Worm (Caenorhabditis elegans): ENCODE data around the gene lam-1.
"Not testable (repeated sequence)": the region's sequence is repeated elsewhere in the genome, so short reads cannot be mapped to it uniquely, and the experiment has no call there.

lam-1 gene

ce11 chrIV:5224238-5224637, 51.1 kb downstream of the lam-1 start, which contains the start of gene Y59E9AL.8 (continued):
- no peak for TF ChIP-seq unc-62 (GFP tag; optimal IDR thresholded peaks at IDR 0.05 in 1 of 2)
- no peak for TF ChIP-seq unc-62 (tag; optimal IDR thresholded peaks at IDR 0.05)

- peak; percentile 82 for TF ChIP-seq set-16 (GFP tag; IDR thresholded peaks at IDR 0.05)
- 0 out of 2 replicates have a peak, but pooled peaks have one; percentile 12 for TF ChIP-seq arid-1 (GFP tag; conservative IDR thresholded peaks at IDR 0.05)
- TF ChIP-seq pha-4 (GFP tag; IDR thresholded peaks at IDR 0.05), result peak; percentile 29; the same call in 1 of the 2 replicates
- TF ChIP-seq pha-4 (tag; optimal IDR thresholded peaks at IDR 0.05), result not testable (repeated sequence)
- TF ChIP-seq F26F4.8 (GFP tag; conservative IDR thresholded peaks at IDR 0.05), result 0 out of 2 replicates have a peak, but pooled peaks have one; percentile 13
Measured at ce11 chrIV:5225277-5225822, 52.2 kb downstream of the lam-1 start, which contains the start of gene cylc-1. Gene cylc-1, minus strand, starts transcription at chrIV:5225772.

- TF ChIP-seq ztf-11 (tag; optimal IDR thresholded peaks at IDR 0.05); madf-5 (GFP tag; IDR thresholded peaks at IDR 0.05); ceh-28 (tag; optimal IDR thresholded peaks at IDR 0.05): not testable (repeated sequence)
Measured at ce11 chrIV:5226552-5226951, 53.4 kb downstream of the lam-1 start, which contains the start of gene nsph-4.1. Gene nsph-4.1, plus strand, starts transcription at chrIV:5226852.

ce11 chrIV:5228619-5229018, 55.5 kb downstream of the lam-1 start, which contains the start of gene thn-6:
Gene thn-6, plus strand, starts transcription at chrIV:5228919.
- no peak for TF ChIP-seq daf-8 (GFP tag; IDR thresholded peaks at IDR 0.05)

ce11 chrIV:5230530-5230929, 57.4 kb downstream of the lam-1 start, which contains the start of gene thn-5:
Gene thn-5, plus strand, starts transcription at chrIV:5230830.
- TF ChIP-seq aha-1 (tag) (no peak), saeg-2 (GFP tag; IDR thresholded peaks at IDR 0.05) (no peak), lsy-2 (tag; optimal IDR thresholded peaks at IDR 0.05) (no peak), mdt-29 (GFP tag; IDR thresholded peaks at IDR 0.05) (no peak), cey-2 (tag; optimal IDR thresholded peaks at IDR 0.05; ENCODE audit: borderline replicate concordance, insufficient read depth) (no peak), ceh-20 (GFP tag; IDR thresholded peaks at IDR 0.05) (no peak)
